Worm (Caenorhabditis elegans): Measurements from ENCODE around the gene dep-1.
A peak's percentile ranks its signal among the peaks of the same experiment; 100 is the strongest.

DNA sequence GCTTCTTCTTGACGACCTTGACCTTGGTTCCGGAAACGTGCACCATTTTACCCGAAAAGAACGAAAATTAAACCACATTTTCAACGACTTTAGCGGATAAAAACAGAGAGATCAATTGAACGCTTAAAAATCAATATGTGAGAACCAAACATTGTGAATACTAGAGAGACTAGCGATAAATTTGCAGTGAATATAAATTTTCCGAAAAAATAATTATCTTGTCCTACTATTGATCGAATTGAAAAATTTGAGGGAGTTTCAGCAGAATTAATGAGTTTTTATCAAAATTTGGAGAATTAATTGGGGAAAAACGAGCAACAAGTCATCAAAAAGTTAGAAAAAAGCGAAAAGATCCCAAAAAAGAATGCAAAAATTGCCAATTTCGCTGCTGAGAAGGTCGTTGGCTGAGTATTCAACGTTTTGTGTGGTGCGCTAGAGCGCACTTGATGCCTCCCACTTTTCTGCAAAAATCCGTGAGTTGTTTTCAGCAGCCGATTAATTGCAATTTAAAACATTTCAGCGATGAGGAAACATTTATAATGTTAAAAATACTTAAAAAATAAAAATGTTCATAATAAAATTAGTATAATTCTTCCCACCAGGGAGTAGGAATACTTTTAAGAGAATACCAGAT lies 37.6 kb upstream of the dep-1 start, which contains the start of gene rpl-32:
- TF ChIP-seq unc-62 (GFP tag; optimal IDR thresholded peaks at IDR 0.05) (no peak), ceh-82 (tag; optimal IDR thresholded peaks at IDR 0.05) (no peak), fkh-10 (GFP tag; optimal IDR thresholded peaks at IDR 0.05) (no peak), ceh-9 (tag; optimal IDR thresholded peaks at IDR 0.05) (no peak), ama-1 (optimal IDR thresholded peaks at IDR 0.05) (peak; percentile 53), nhr-11 (tag; optimal IDR thresholded peaks at IDR 0.05) (peak; percentile 14), zag-1 (tag; optimal IDR thresholded peaks at IDR 0.05) (no peak), ceh-28 (tag; optimal IDR thresholded peaks at IDR 0.05) (no peak), ztf-11 (tag; optimal IDR thresholded peaks at IDR 0.05) (no peak), pha-4 (tag; optimal IDR thresholded peaks at IDR 0.05) (peak; percentile 94), egl-27 (tag; optimal IDR thresholded peaks at IDR 0.05) (no peak)

Data from whole organism, L3 larva.